Fruit fly (Drosophila melanogaster): Measurements from ENCODE around the gene CG2278.
A peak's percentile ranks its signal among the peaks of the same experiment; 100 is the strongest.

CG2278 gene

dm6 chrX:8196598-8197228 lies 26.6 kb upstream of the CG2278 start (continued):
- peak; percentile 61 for TF ChIP-seq CG7368 (GFP tag; optimal IDR thresholded peaks at IDR 0.05)
- TF ChIP-seq Hr39 (GFP tag; optimal IDR thresholded peaks at IDR 0.05), result peak; percentile 76
- peak; percentile 7 for TF ChIP-seq CG16779 (tag; optimal IDR thresholded peaks at IDR 0.05)
- no peak for TF ChIP-seq fd85E (GFP tag; optimal IDR thresholded peaks at IDR 0.05)
- TF ChIP-seq net (GFP tag; optimal IDR thresholded peaks at IDR 0.05), result peak; percentile 13
- TF ChIP-seq CG6276 (GFP tag; optimal IDR thresholded peaks at IDR 0.05), result peak; percentile 38
- TF ChIP-seq Eip93F (GFP tag; optimal IDR thresholded peaks at IDR 0.05), result peak; percentile 43
- TF ChIP-seq CG6854 (GFP tag; optimal IDR thresholded peaks at IDR 0.05), result peak; percentile 56
- peak; percentile 54 for TF ChIP-seq vri (GFP tag; optimal IDR thresholded peaks at IDR 0.05)
- peak; percentile 29 for TF ChIP-seq CG6808 (GFP tag; optimal IDR thresholded peaks at IDR 0.05)
- TF ChIP-seq ss (GFP tag; optimal IDR thresholded peaks at IDR 0.05), result peak; percentile 36 to 39
- TF ChIP-seq lz (GFP tag; optimal IDR thresholded peaks at IDR 0.05), result peak; percentile 70
- peak; percentile 76 for TF ChIP-seq Sox14 (GFP tag; optimal IDR thresholded peaks at IDR 0.05)
- TF ChIP-seq CG8119 (GFP tag; IDR thresholded peaks at IDR 0.05), result peak; percentile 82
- peak; percentile 41 for TF ChIP-seq CG4318 (GFP tag; optimal IDR thresholded peaks at IDR 0.05)
- TF ChIP-seq Ets21C (GFP tag; optimal IDR thresholded peaks at IDR 0.05), result peak; percentile 62
- peak; percentile 69 for TF ChIP-seq CG32006 (GFP tag; optimal IDR thresholded peaks at IDR 0.05)
- peak; percentile 26 to 39 for TF ChIP-seq salr (GFP tag; optimal IDR thresholded peaks at IDR 0.05)
- peak; percentile 70 for TF ChIP-seq pdm3 (GFP tag; optimal IDR thresholded peaks at IDR 0.05)
- TF ChIP-seq CG15336 (GFP tag; IDR thresholded peaks at IDR 0.05), result peak; percentile 82

dm6 chrX:8196157-8196526 lies 26.1 kb upstream of the CG2278 start:
- TF ChIP-seq Ets21C (GFP tag; optimal IDR thresholded peaks at IDR 0.05), result peak; percentile 8
- no peak for TF ChIP-seq CG8319 (GFP tag; optimal IDR thresholded peaks at IDR 0.05)
- TF ChIP-seq Eip75B (GFP tag; optimal IDR thresholded peaks at IDR 0.05), result no peak
- peak; percentile 62 for TF ChIP-seq svp (GFP tag)
- no peak for TF ChIP-seq CG6854 (GFP tag; optimal IDR thresholded peaks at IDR 0.05)
- no peak for TF ChIP-seq CG16779 (tag; optimal IDR thresholded peaks at IDR 0.05)
- no peak for TF ChIP-seq Ets96B (tag; optimal IDR thresholded peaks at IDR 0.05)
- TF ChIP-seq fd85E (GFP tag; optimal IDR thresholded peaks at IDR 0.05), result no peak
- peak; percentile 9 for TF ChIP-seq CG3919 (GFP tag; optimal IDR thresholded peaks at IDR 0.05)
- peak; percentile 23 for TF ChIP-seq achi (GFP tag; optimal IDR thresholded peaks at IDR 0.05)
- no peak for TF ChIP-seq Sox14 (GFP tag; optimal IDR thresholded peaks at IDR 0.05)
- peak; percentile 53 for TF ChIP-seq Met (GFP tag; optimal IDR thresholded peaks at IDR 0.05)
- TF ChIP-seq CG7368 (GFP tag; optimal IDR thresholded peaks at IDR 0.05), result no peak
- peak; percentile 29 for TF ChIP-seq fd59A (GFP tag; optimal IDR thresholded peaks at IDR 0.05)
- no peak for TF ChIP-seq Gug (GFP tag; IDR thresholded peaks at IDR 0.05)
- peak; percentile 14 for TF ChIP-seq Hr39 (GFP tag; optimal IDR thresholded peaks at IDR 0.05)
- no peak for TF ChIP-seq Blimp-1 (GFP tag; optimal IDR thresholded peaks at IDR 0.05)
- peak; percentile 32 for TF ChIP-seq OdsH (GFP tag; optimal IDR thresholded peaks at IDR 0.05)
- TF ChIP-seq CG6163 (GFP tag; IDR thresholded peaks at IDR 0.05), result no peak
- TF ChIP-seq cyc (GFP tag; optimal IDR thresholded peaks at IDR 0.05), result peak; percentile 32
- peak; percentile 65 for TF ChIP-seq CG10631 (GFP tag; optimal IDR thresholded peaks at IDR 0.05)
- TF ChIP-seq Eip78C (GFP tag), result peak; percentile 82
- peak; percentile 30 for TF ChIP-seq spab (GFP tag; optimal IDR thresholded peaks at IDR 0.05)
- TF ChIP-seq esn (GFP tag; optimal IDR thresholded peaks at IDR 0.05), result peak; percentile 69
- 0 out of 3 replicates have a peak, but pooled peaks have one; percentile 3 for TF ChIP-seq eg (GFP tag; IDR thresholded peaks at IDR 0.05)
- no peak for TF ChIP-seq CG11762 (GFP tag; optimal IDR thresholded peaks at IDR 0.05; ENCODE audit: insufficient read depth)
- TF ChIP-seq CG15336 (GFP tag; IDR thresholded peaks at IDR 0.05), result no peak
- TF ChIP-seq Lpt (GFP tag; optimal IDR thresholded peaks at IDR 0.05), result no peak
- TF ChIP-seq CG4318 (GFP tag; optimal IDR thresholded peaks at IDR 0.05), result peak; percentile 33
- peak; percentile 30 for TF ChIP-seq net (GFP tag; optimal IDR thresholded peaks at IDR 0.05)
- TF ChIP-seq CG34406 (GFP tag; optimal IDR thresholded peaks at IDR 0.05), result peak; percentile 35
- no peak for TF ChIP-seq Eip93F (GFP tag; optimal IDR thresholded peaks at IDR 0.05)
- TF ChIP-seq CG11294 (GFP tag; IDR thresholded peaks at IDR 0.05), result no peak
- peak; percentile 9 for TF ChIP-seq Sox15 (GFP tag; optimal IDR thresholded peaks at IDR 0.05)
- peak; percentile 38 for TF ChIP-seq CG6808 (GFP tag; optimal IDR thresholded peaks at IDR 0.05)
- no peak for TF ChIP-seq fkh (GFP tag; optimal IDR thresholded peaks at IDR 0.05)
- TF ChIP-seq CG31627 (GFP tag; optimal IDR thresholded peaks at IDR 0.05), result peak; percentile 35
- peak; percentile 5 for TF ChIP-seq CG10669 (GFP tag; optimal IDR thresholded peaks at IDR 0.05)
- TF ChIP-seq CG1621 (tag; optimal IDR thresholded peaks at IDR 0.05), result no peak
- TF ChIP-seq Hr4 (GFP tag; optimal IDR thresholded peaks at IDR 0.05), result peak; percentile 10
